Worm (Caenorhabditis elegans) whole organism, late embryonic: ENCODE data around the gene ilcr-2.

Experiments
- C08G9.2 ChIP-seq: sonication (generic microtip); optimal IDR thresholded peaks from 2 replicates; lab custom pipeline; 2016; ENCODE audit warnings: mild to moderate bottlenecking, missing genetic modification characterization, moderate library complexity, missing compliant biosample characterization
- K09A11.1 ChIP-seq: sonication (generic microtip); optimal IDR thresholded peaks from 2 replicates; lab custom pipeline; 2017; ENCODE audit warnings: antibody characterized with exemption, mild to moderate bottlenecking, missing genetic modification characterization, missing compliant biosample characterization; ENCODE audit not compliant: insufficient read depth
- Y22D7AL.16 ChIP-seq: sonication (generic microtip); optimal IDR thresholded peaks from 2 replicates; lab custom pipeline; 2016; ENCODE audit warnings: missing genetic modification characterization, missing compliant biosample characterization
- ceh-18 ChIP-seq: sonication (generic microtip); optimal IDR thresholded peaks from 2 replicates; lab custom pipeline; 2016; ENCODE audit warnings: missing genetic modification characterization, missing compliant biosample characterization
- ceh-19 ChIP-seq: fragments of 200-800 bp; sonication (Bioruptor generic); optimal IDR thresholded peaks from 2 replicates; lab custom pipeline; 2018; ENCODE audit warnings: mild to moderate bottlenecking, missing genetic modification characterization, missing compliant biosample characterization
- ceh-2 ChIP-seq: sonication (generic microtip); optimal IDR thresholded peaks from 2 replicates; lab custom pipeline; 2016; ENCODE audit warnings: missing genotype, missing genetic modification characterization, missing compliant biosample characterization
- ceh-22 ChIP-seq: sonication (generic microtip); optimal IDR thresholded peaks from 2 replicates; lab custom pipeline; 2017; ENCODE audit warnings: missing biosample characterization, missing genetic modification characterization
- ceh-31 ChIP-seq: sonication (generic microtip); optimal IDR thresholded peaks from 2 replicates; lab custom pipeline; 2016; ENCODE audit warnings: missing genetic modification characterization, missing compliant biosample characterization
- ceh-34 ChIP-seq: sonication (generic microtip); optimal IDR thresholded peaks from 2 replicates; lab custom pipeline; 2016; ENCODE audit warnings: mild to moderate bottlenecking, missing genetic modification characterization, missing compliant biosample characterization
- ceh-48 ChIP-seq: sonication (generic microtip); optimal IDR thresholded peaks from 2 replicates; lab custom pipeline; 2016; ENCODE audit warnings: missing genetic modification characterization, inconsistent platforms, missing compliant biosample characterization
- ceh-6 ChIP-seq: fragments of 200-800 bp; sonication (Bioruptor generic); optimal IDR thresholded peaks from 2 replicates; lab custom pipeline; 2018; ENCODE audit warnings: mild to moderate bottlenecking, missing genetic modification characterization, missing compliant biosample characterization
- ceh-9 ChIP-seq: sonication (generic microtip); optimal IDR thresholded peaks from 2 replicates; lab custom pipeline; 2016; ENCODE audit warnings: mild to moderate bottlenecking, missing genetic modification characterization, inconsistent platforms, missing compliant biosample characterization
- dmd-4 ChIP-seq: sonication (generic microtip); optimal IDR thresholded peaks from 2 replicates; lab custom pipeline; 2016; ENCODE audit warnings: borderline replicate concordance, missing genetic modification characterization, missing compliant biosample characterization
- eyg-1 ChIP-seq: sonication (generic microtip); optimal IDR thresholded peaks from 2 replicates; lab custom pipeline; 2016; ENCODE audit warnings: missing genotype, missing genetic modification characterization, missing compliant biosample characterization
- fkh-10 ChIP-seq: fragments of 150-350 bp; optimal IDR thresholded peaks from 2 replicates; lab custom pipeline; 2014; ENCODE audit warnings: missing biosample characterization, missing genetic modification reagents, missing genetic modification characterization
- hlh-13 ChIP-seq: fragments of 200-800 bp; sonication (Bioruptor generic); optimal IDR thresholded peaks from 2 replicates; lab custom pipeline; 2018; ENCODE audit warnings: mild to moderate bottlenecking, missing genetic modification characterization, missing compliant biosample characterization
- hlh-30 ChIP-seq: sonication (generic microtip); optimal IDR thresholded peaks from 2 replicates; lab custom pipeline; 2017; ENCODE audit warnings: antibody characterized with exemption, missing genetic modification characterization, missing compliant biosample characterization; ENCODE audit not compliant: insufficient read depth
- hlh-8 ChIP-seq: sonication (generic microtip); optimal IDR thresholded peaks from 2 replicates; lab custom pipeline; 2016; ENCODE audit warnings: missing genotype, missing genetic modification characterization, missing compliant biosample characterization
- lim-6 ChIP-seq: sonication (generic microtip); optimal IDR thresholded peaks from 2 replicates; lab custom pipeline; 2016; ENCODE audit warnings: missing genetic modification characterization, missing compliant biosample characterization
- lin-11 ChIP-seq: fragments of 200-800 bp; sonication (Bioruptor generic); optimal IDR thresholded peaks from 2 replicates; lab custom pipeline; 2018; ENCODE audit warnings: mild to moderate bottlenecking, missing genetic modification characterization, missing compliant biosample characterization
- mec-3 ChIP-seq: sonication (generic microtip); optimal IDR thresholded peaks from 2 replicates; lab custom pipeline; 2016; ENCODE audit warnings: borderline replicate concordance, missing genetic modification characterization, missing compliant biosample characterization
- nfya-1 ChIP-seq: sonication (generic microtip); optimal IDR thresholded peaks from 2 replicates; lab custom pipeline; 2017; ENCODE audit warnings: missing genetic modification characterization, mild to moderate bottlenecking, missing compliant biosample characterization, antibody characterized with exemption, moderate library complexity
- odd-2 ChIP-seq: sonication (generic microtip); optimal IDR thresholded peaks from 2 replicates; lab custom pipeline; 2017; ENCODE audit warnings: antibody characterized with exemption, mild to moderate bottlenecking, missing genetic modification characterization, missing compliant biosample characterization
- pat-9 ChIP-seq: fragments of 200-800 bp; sonication (Bioruptor generic); optimal IDR thresholded peaks from 2 replicates; lab custom pipeline; 2018; ENCODE audit warnings: mild to moderate bottlenecking, missing genetic modification characterization, moderate library complexity, missing compliant biosample characterization
- pax-1 ChIP-seq: fragments of 150-350 bp; optimal IDR thresholded peaks from 2 replicates; lab custom pipeline; 2014; ENCODE audit warnings: missing biosample characterization, missing genetic modification characterization
- pqm-1 ChIP-seq: sonication (generic microtip); optimal IDR thresholded peaks from 2 replicates; lab custom pipeline; 2016; ENCODE audit warnings: missing genetic modification characterization, missing compliant biosample characterization
- pros-1 ChIP-seq: fragments of 150-350 bp; optimal IDR thresholded peaks from 2 replicates; lab custom pipeline; 2014; ENCODE audit warnings: missing biosample characterization, missing genetic modification reagents, missing genetic modification characterization
- rnt-1 ChIP-seq: sonication (generic microtip); optimal IDR thresholded peaks from 2 replicates; lab custom pipeline; 2016; ENCODE audit warnings: missing genetic modification characterization, missing compliant biosample characterization
- sdc-2 ChIP-seq: sonication (generic microtip); optimal IDR thresholded peaks from 2 replicates; lab custom pipeline; 2016; ENCODE audit warnings: missing genotype, missing genetic modification characterization, missing compliant biosample characterization
- sox-2 ChIP-seq: fragments of 200-800 bp; sonication (Bioruptor generic); IDR thresholded peaks from 2 replicates; pipeline ENCODE4 v1.3.6; 2022; ENCODE audit warnings: missing genetic modification reagents, missing genetic modification characterization, missing compliant biosample characterization
- tbx-7 ChIP-seq: sonication (generic microtip); optimal IDR thresholded peaks from 2 replicates; lab custom pipeline; 2016; ENCODE audit warnings: missing genotype, missing genetic modification characterization, missing compliant biosample characterization
- unc-3 ChIP-seq, 2 experiments: fragments of 200-800 bp in 1 of 2; sonication (Bioruptor generic) in 1 of 2; sonication (generic microtip) in 1 of 2; conservative IDR thresholded peaks in 1 of 2; optimal IDR thresholded peaks in 1 of 2; 2 replicates each; pipeline versions ENCODE4 v1.3.6 to Lab custom; 2016 to 2022; ENCODE audit warnings: missing compliant biosample characterization in 2 of 2, missing genetic modification characterization in 2 of 2, missing genetic modification reagents in 1 of 2
- unc-55 ChIP-seq: sonication (generic microtip); optimal IDR thresholded peaks from 2 replicates; lab custom pipeline; 2017; ENCODE audit warnings: missing biosample characterization, missing genetic modification reagents, missing genetic modification characterization
- ztf-16 ChIP-seq: sonication (generic microtip); optimal IDR thresholded peaks from 2 replicates; lab custom pipeline; 2017; ENCODE audit warnings: missing genetic modification characterization, missing compliant biosample characterization

ilcr-2 gene

DNA sequence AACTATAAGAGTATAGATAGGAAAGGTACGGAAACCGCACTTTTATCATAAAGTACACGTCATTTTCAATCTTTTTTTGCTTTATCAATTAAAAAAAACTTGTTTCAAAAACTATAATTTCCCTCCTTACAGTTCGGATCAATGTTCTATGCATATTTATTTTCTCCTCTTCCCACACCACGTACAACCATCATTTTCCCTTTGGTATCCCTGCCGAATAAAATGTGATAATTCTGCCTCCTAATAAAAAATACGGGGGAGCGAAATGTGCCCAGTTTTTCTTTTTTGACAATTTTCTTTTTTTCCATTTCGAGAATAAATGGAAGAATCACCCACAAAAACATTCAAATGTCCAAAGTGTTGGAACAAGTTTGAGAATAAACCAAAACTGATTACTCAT, 40.5 kb downstream of the ilcr-2 start, which contains the start of gene ZK177.3:
Gene ZK177.3, plus strand, starts transcription at position 301 of the 400 bp plus-strand sequence.
- TF ChIP-seq pqm-1 (tag; lab: Kevin White, UChicago) (no peak), rnt-1 (no peak), odd-2 (no peak), tbx-7 (no peak), pat-9 (tag; lab: Kevin White, UChicago) (no peak), ceh-9 (tag; lab: Kevin White, UChicago) (no peak), hlh-8 (no peak), Y22D7AL.16 (no peak), ceh-34 (tag; lab: Kevin White, UChicago) (no peak), sdc-2 (tag; lab: Kevin White, UChicago) (no peak), eyg-1 (tag; lab: Kevin White, UChicago) (no peak), hlh-30 (tag; lab: Kevin White, UChicago) (no peak), ceh-19 (GFP tag; lab: Kevin White, UChicago) (no peak), ztf-16 (tag; lab: Kevin White, UChicago) (no peak), pax-1 (tag; lab: Kevin White, UChicago) (no peak), mec-3 (tag; lab: Kevin White, UChicago) (no peak), ceh-31 (tag; lab: Kevin White, UChicago) (no peak)
- TF ChIP-seq, all 69 proteins: peak for 0

DNA sequence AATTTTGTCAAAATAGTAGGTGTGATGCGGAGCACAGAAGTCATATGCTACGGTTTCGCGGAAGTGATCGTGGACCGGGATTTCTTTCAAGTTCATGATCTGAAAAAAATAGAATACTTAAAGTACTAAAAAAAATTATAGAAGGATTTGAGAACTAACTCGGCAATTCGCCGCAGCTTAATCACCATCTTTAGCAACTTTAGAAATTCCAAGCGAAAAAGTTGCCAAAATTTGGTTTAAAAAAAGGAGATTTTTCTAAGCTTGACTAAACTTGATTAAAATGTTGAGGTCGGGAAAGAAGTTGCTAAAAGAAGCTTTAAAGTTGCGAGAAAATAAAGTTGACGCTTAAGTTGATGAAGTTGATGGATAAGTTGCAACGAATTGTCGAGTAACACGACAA, 42.6 kb downstream of the ilcr-2 start, which contains the start of gene ZK177.9:
Gene ZK177.9, minus strand, starts transcription at position 101 of the 400 bp plus-strand sequence.
- no peak for TF ChIP-seq mec-3 (tag; lab: Kevin White, UChicago)
- no peak for TF ChIP-seq ztf-16 (tag; lab: Kevin White, UChicago)
- TF ChIP-seq unc-55 (GFP tag; lab: Kevin White, UChicago): no peak
- TF ChIP-seq ceh-48: no peak
- no peak for TF ChIP-seq pros-1 (tag; lab: Kevin White, UChicago)
- no peak for TF ChIP-seq ceh-2
- TF ChIP-seq ceh-6 (GFP tag; lab: Kevin White, UChicago): no peak
- TF ChIP-seq hlh-13: no peak
- TF ChIP-seq ceh-34 (tag; lab: Kevin White, UChicago): no peak
- no peak for TF ChIP-seq lin-11 (tag; lab: Kevin White, UChicago)
- TF ChIP-seq ceh-18: no peak
- TF ChIP-seq dmd-4 (tag; lab: Kevin White, UChicago): no peak

DNA sequence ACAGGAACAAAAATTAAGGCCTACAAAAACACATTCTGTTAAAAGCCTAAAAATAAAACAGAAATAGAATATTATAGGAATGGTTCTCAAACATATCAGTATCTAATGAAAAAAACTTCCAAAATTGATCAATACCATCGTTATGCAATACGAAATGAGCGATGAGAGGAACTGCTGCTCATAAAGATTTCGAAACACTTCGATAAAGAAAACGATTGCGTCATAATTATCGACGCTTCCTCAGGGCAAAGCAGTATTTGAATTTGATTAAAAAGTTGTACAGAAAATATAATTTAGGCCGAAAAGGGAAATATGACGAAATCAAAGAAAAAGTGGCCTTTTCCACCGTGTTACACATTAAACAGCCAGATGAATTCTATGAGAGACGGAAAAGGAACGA, 43.0 kb downstream of the ilcr-2 start:
- TF ChIP-seq ceh-34 (tag; lab: Kevin White, UChicago) (no peak), unc-55 (GFP tag; lab: Kevin White, UChicago) (no peak), sox-2 (GFP tag; lab: Robert Waterston, UW) (no peak), pros-1 (tag; lab: Kevin White, UChicago) (no peak), K09A11.1 (no peak), ztf-16 (tag; lab: Kevin White, UChicago) (no peak), hlh-30 (tag; lab: Kevin White, UChicago) (no peak), ceh-9 (tag; lab: Kevin White, UChicago) (no peak), lim-6 (tag; lab: Kevin White, UChicago) (no peak), odd-2 (no peak), C08G9.2 (tag; lab: Kevin White, UChicago) (no peak)

DNA sequence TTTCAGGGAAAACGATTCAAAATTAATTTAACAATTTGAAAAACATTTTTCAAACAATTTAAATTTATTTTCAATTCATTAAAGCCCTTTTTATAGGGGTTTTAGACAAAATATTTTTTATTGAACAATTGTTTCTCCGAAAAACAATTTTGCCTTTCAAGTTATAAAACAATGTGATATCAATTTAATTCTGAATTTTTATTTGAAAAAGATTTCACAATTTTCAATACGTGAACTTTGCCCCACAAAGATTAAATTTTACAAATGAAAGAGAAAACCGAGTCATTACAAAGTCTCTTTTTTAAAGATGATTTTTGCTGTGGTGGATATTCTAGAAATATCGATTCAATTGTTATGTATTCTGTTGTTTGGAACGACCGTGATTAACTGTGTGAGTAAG, 43.9 kb downstream of the ilcr-2 start, which contains the start of gene ZK177.2:
Gene ZK177.2, plus strand, starts transcription at position 301 of the 400 bp plus-strand sequence.
- no peak for TF ChIP-seq nfya-1
- no peak for TF ChIP-seq unc-3 (GFP tag; conservative IDR thresholded peaks at IDR 0.05; lab: Robert Waterston, UW)
- no peak for TF ChIP-seq unc-3 (tag; optimal IDR thresholded peaks at IDR 0.05; lab: Kevin White, UChicago)
- no peak for TF ChIP-seq fkh-10 (GFP tag; lab: Kevin White, UChicago)
- no peak for TF ChIP-seq ceh-9 (tag; lab: Kevin White, UChicago)
- no peak for TF ChIP-seq ceh-22
- no peak for TF ChIP-seq sox-2 (GFP tag; lab: Robert Waterston, UW)
